Worm (Caenorhabditis elegans): ENCODE data around the gene T26A5.6.

T26A5.6 gene

DNA sequence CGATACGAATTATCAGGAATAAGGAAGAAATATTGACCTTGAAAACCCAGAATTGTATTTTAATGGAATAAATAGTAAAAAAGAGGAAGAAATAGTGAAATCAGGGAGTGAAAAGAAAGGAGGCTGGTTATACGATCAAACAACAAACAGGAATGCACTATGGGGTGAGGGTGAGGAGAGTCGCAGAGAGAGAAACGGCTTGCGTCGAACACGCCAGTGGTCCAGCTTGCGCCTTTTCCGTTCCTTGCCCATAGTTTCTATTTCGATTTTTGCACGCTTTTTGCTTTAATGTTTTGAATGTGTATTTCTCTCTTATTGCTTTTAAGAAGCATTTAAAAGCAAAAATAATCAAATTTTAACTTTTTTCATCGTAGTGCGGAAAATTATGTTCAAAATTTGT lies 3.2 kb upstream of the T26A5.6 start:
- TF ChIP-seq sox-4 (tag; optimal IDR thresholded peaks at IDR 0.05) (no peak), lir-3 (tag; optimal IDR thresholded peaks at IDR 0.05; ENCODE audit: poor library complexity) (peak; percentile 12), irx-1 (tag; optimal IDR thresholded peaks at IDR 0.05) (no peak), unc-62 (GFP tag; optimal IDR thresholded peaks at IDR 0.05) (no peak), hpl-2 (GFP tag; optimal IDR thresholded peaks at IDR 0.05) (peak; percentile 49), lin-35 (GFP tag; optimal IDR thresholded peaks at IDR 0.05) (peak; percentile 84 to 89), ceh-90 (tag; optimal IDR thresholded peaks at IDR 0.05) (no peak), nhr-84 (tag; optimal IDR thresholded peaks at IDR 0.05) (no peak), aly-2 (tag; optimal IDR thresholded peaks at IDR 0.05) (peak; percentile 43), nhr-12 (tag; optimal IDR thresholded peaks at IDR 0.05) (no peak), skn-1 (tag; optimal IDR thresholded peaks at IDR 0.05) (peak; percentile 82), jun-1 (tag; optimal IDR thresholded peaks at IDR 0.05) (peak; percentile 56), elt-3 (tag; optimal IDR thresholded peaks at IDR 0.05) (peak in 3 of 6 experiments; percentile 18 to 74 (median 60)), C04F5.9 (tag; optimal IDR thresholded peaks at IDR 0.05) (no peak), xbp-1 (tag; optimal IDR thresholded peaks at IDR 0.05) (peak; percentile 65), ama-1 (optimal IDR thresholded peaks at IDR 0.05) (no peak), pqm-1 (tag; optimal IDR thresholded peaks at IDR 0.05) (no peak), dsc-1 (tag; optimal IDR thresholded peaks at IDR 0.05) (peak; percentile 29), pag-3 (tag; optimal IDR thresholded peaks at IDR 0.05; ENCODE audit: borderline replicate concordance, insufficient read depth) (no peak), aha-1 (tag; optimal IDR thresholded peaks at IDR 0.05) (no peak), nhr-237 (tag; optimal IDR thresholded peaks at IDR 0.05) (no peak), zag-1 (tag; optimal IDR thresholded peaks at IDR 0.05) (peak; percentile 11), lin-39 (tag; optimal IDR thresholded peaks at IDR 0.05) (no peak), alr-1 (tag; optimal IDR thresholded peaks at IDR 0.05; ENCODE audit: borderline replicate concordance) (no peak), unc-30 (tag; optimal IDR thresholded peaks at IDR 0.05) (no peak), grh-1 (GFP tag; IDR thresholded peaks at IDR 0.05) (no peak), snu-23 (GFP tag; optimal IDR thresholded peaks at IDR 0.05) (peak; percentile 86), fos-1 (tag; optimal IDR thresholded peaks at IDR 0.05) (peak; percentile 70), tbx-2 (tag; optimal IDR thresholded peaks at IDR 0.05) (peak; percentile 64), mab-9 (GFP tag; IDR thresholded peaks at IDR 0.05) (no peak), tlp-1 (tag; optimal IDR thresholded peaks at IDR 0.05) (no peak), lin-15B (tag; optimal IDR thresholded peaks at IDR 0.05) (peak; percentile 55), ceh-63 (GFP tag; optimal IDR thresholded peaks at IDR 0.05) (no peak), nhr-90 (tag; optimal IDR thresholded peaks at IDR 0.05; ENCODE audit: poor library complexity) (peak; percentile 30), efl-1 (optimal IDR thresholded peaks at IDR 0.05) (peak; percentile 84 to 89), efl-1 (GFP tag; optimal IDR thresholded peaks at IDR 0.05 in 1 of 2) (peak; percentile 72 to 97), nhr-77 (tag; optimal IDR thresholded peaks at IDR 0.05) (peak; percentile 85), efl-3 (GFP tag; optimal IDR thresholded peaks at IDR 0.05) (no peak), F16B12.6 (tag; optimal IDR thresholded peaks at IDR 0.05) (peak; percentile 55), swsn-7 (tag; optimal IDR thresholded peaks at IDR 0.05) (peak; percentile 75), blmp-1 (tag; optimal IDR thresholded peaks at IDR 0.05) (peak; percentile 93), pax-3 (tag; optimal IDR thresholded peaks at IDR 0.05) (no peak), Y116A8C.19 (tag; optimal IDR thresholded peaks at IDR 0.05; ENCODE audit: borderline replicate concordance) (no peak), dpl-1 (GFP tag; optimal IDR thresholded peaks at IDR 0.05) (peak; percentile 73 to 79 (median 76)), unc-130 (tag; optimal IDR thresholded peaks at IDR 0.05) (no peak), sptf-1 (tag; optimal IDR thresholded peaks at IDR 0.05) (no peak), zip-4 (GFP tag; optimal IDR thresholded peaks at IDR 0.05) (no peak), ztf-4 (tag; optimal IDR thresholded peaks at IDR 0.05) (peak; percentile 66), egl-27 (tag; optimal IDR thresholded peaks at IDR 0.05) (no peak), ces-1 (GFP tag; optimal IDR thresholded peaks at IDR 0.05) (no peak), fkh-4 (tag; optimal IDR thresholded peaks at IDR 0.05; ENCODE audit: borderline replicate concordance) (no peak), lin-14 (GFP tag; optimal IDR thresholded peaks at IDR 0.05) (peak; percentile 92), fkh-8 (tag; optimal IDR thresholded peaks at IDR 0.05) (peak; percentile 75), C16A3.4 (tag; optimal IDR thresholded peaks at IDR 0.05) (peak; percentile 92)

Data from whole organism, L1 larva.